Worm (Caenorhabditis elegans) whole organism, mixed stage, embryonic: Measurements from ENCODE around the gene C17F4.8.

ENCODE experiments used
- M03D4.4 ChIP-seq: sonication (generic microtip); optimal IDR thresholded peaks from 2 replicates; lab custom pipeline; 2017; ENCODE audit warnings: mild to moderate bottlenecking, missing genetic modification characterization, missing compliant biosample characterization
- bed-3 ChIP-seq: fragments of 200-800 bp; sonication (Bioruptor generic); optimal IDR thresholded peaks from 3 replicates; lab custom pipeline; 2018; ENCODE audit warnings: mild to moderate bottlenecking, missing genetic modification characterization, moderate library complexity, missing compliant biosample characterization
- blmp-1 ChIP-seq: fragments of 150-350 bp; optimal IDR thresholded peaks from 2 replicates; lab custom pipeline; 2014; ENCODE audit warnings: missing biosample characterization, missing genetic modification characterization
- ceh-39 ChIP-seq: fragments of 150-350 bp; optimal IDR thresholded peaks from 2 replicates; lab custom pipeline; 2014; ENCODE audit warnings: missing biosample characterization, missing genetic modification characterization
- ceh-43 ChIP-seq: fragments of 200-800 bp; sonication (Bioruptor generic); optimal IDR thresholded peaks from 2 replicates; lab custom pipeline; 2018; ENCODE audit warnings: mild to moderate bottlenecking, missing genetic modification characterization, moderate library complexity, missing compliant biosample characterization
- ceh-83 ChIP-seq: fragments of 200-800 bp; sonication (Bioruptor generic); optimal IDR thresholded peaks from 2 replicates; lab custom pipeline; 2018; ENCODE audit warnings: mild to moderate bottlenecking, missing genetic modification characterization, missing compliant biosample characterization
- ces-1 ChIP-seq: fragments of 150-350 bp; optimal IDR thresholded peaks from 2 replicates; lab custom pipeline; 2014; ENCODE audit warnings: missing biosample characterization, missing genetic modification reagents, missing genetic modification characterization
- cnd-1 ChIP-seq: fragments of 200-800 bp; sonication (Bioruptor generic); optimal IDR thresholded peaks from 2 replicates; lab custom pipeline; 2018; ENCODE audit warnings: mild to moderate bottlenecking, missing genetic modification characterization, missing compliant biosample characterization
- drap-1 ChIP-seq: fragments of 200-800 bp; sonication (Bioruptor generic); optimal IDR thresholded peaks from 3 replicates; lab custom pipeline; 2018; ENCODE audit warnings: mild to moderate bottlenecking, missing genetic modification characterization, missing compliant biosample characterization
- elt-1 ChIP-seq: sonication (generic microtip); optimal IDR thresholded peaks from 2 replicates; lab custom pipeline; 2017; ENCODE audit warnings: missing genetic modification characterization, mild to moderate bottlenecking, missing compliant biosample characterization, antibody characterized with exemption, moderate library complexity, borderline replicate concordance; ENCODE audit not compliant: insufficient read depth
- elt-3 ChIP-seq: fragments of 150-350 bp; optimal IDR thresholded peaks from 2 replicates; lab custom pipeline; 2014; ENCODE audit warnings: missing biosample characterization, missing genetic modification characterization
- flh-1 ChIP-seq: fragments of 200-800 bp; sonication (Bioruptor generic); optimal IDR thresholded peaks from 2 replicates; lab custom pipeline; 2018; ENCODE audit warnings: mild to moderate bottlenecking, missing genetic modification characterization, moderate library complexity, missing compliant biosample characterization
- lin-13 ChIP-seq: fragments of 150-350 bp; optimal IDR thresholded peaks from 2 replicates; lab custom pipeline; 2014; ENCODE audit warnings: missing biosample characterization, missing genetic modification characterization
- lin-32 ChIP-seq: fragments of 200-800 bp; sonication (Bioruptor generic); optimal IDR thresholded peaks from 2 replicates; lab custom pipeline; 2018; ENCODE audit warnings: mild to moderate bottlenecking, missing genetic modification characterization, missing compliant biosample characterization
- lsy-2 ChIP-seq: fragments of 150-350 bp; optimal IDR thresholded peaks from 2 replicates; lab custom pipeline; 2014; ENCODE audit warnings: missing biosample characterization, missing genetic modification characterization
- mab-5 ChIP-seq: fragments of 150-350 bp; optimal IDR thresholded peaks from 2 replicates; lab custom pipeline; 2014; ENCODE audit warnings: missing biosample characterization, missing genetic modification characterization
- mep-1 ChIP-seq: fragments of 150-350 bp; optimal IDR thresholded peaks from 2 replicates; lab custom pipeline; 2017; ENCODE audit warnings: missing biosample characterization, missing genetic modification reagents, missing genetic modification characterization, inconsistent platforms
- mls-2 ChIP-seq: sonication (generic microtip); optimal IDR thresholded peaks from 2 replicates; lab custom pipeline; 2016; ENCODE audit warnings: mild to moderate bottlenecking, missing genetic modification characterization, moderate library complexity, missing compliant biosample characterization
- nhr-12 ChIP-seq: fragments of 150-350 bp; optimal IDR thresholded peaks from 2 replicates; lab custom pipeline; 2014; ENCODE audit warnings: missing biosample characterization, missing genetic modification characterization
- nhr-2 ChIP-seq: fragments of 150-350 bp; optimal IDR thresholded peaks from 2 replicates; lab custom pipeline; 2014; ENCODE audit warnings: missing biosample characterization, missing genetic modification characterization
- nhr-237 ChIP-seq: fragments of 150-350 bp; optimal IDR thresholded peaks from 2 replicates; lab custom pipeline; 2014; ENCODE audit warnings: missing biosample characterization, missing genetic modification characterization
- nhr-28 ChIP-seq: fragments of 150-350 bp; optimal IDR thresholded peaks from 2 replicates; lab custom pipeline; 2014; ENCODE audit warnings: missing biosample characterization, missing genetic modification characterization
- nhr-76 ChIP-seq: sonication (generic microtip); optimal IDR thresholded peaks from 2 replicates; lab custom pipeline; 2017; ENCODE audit warnings: missing biosample characterization, missing genetic modification characterization
- pha-4 ChIP-seq: fragments of 150-350 bp; optimal IDR thresholded peaks from 2 replicates; lab custom pipeline; 2018; ENCODE audit warnings: missing biosample characterization, missing genetic modification reagents, missing genetic modification characterization
- sem-2 ChIP-seq: fragments of 200-800 bp; sonication (Bioruptor generic); optimal IDR thresholded peaks from 2 replicates; lab custom pipeline; 2018; ENCODE audit warnings: mild to moderate bottlenecking, missing genetic modification characterization, missing compliant biosample characterization
- snpc-4 ChIP-seq: fragments of 150-350 bp; optimal IDR thresholded peaks from 2 replicates; lab custom pipeline; 2014; ENCODE audit warnings: missing biosample characterization, missing genetic modification characterization
- sptf-1 ChIP-seq: sonication (generic microtip); optimal IDR thresholded peaks from 2 replicates; lab custom pipeline; 2017; ENCODE audit warnings: mild to moderate bottlenecking, missing genetic modification characterization, moderate library complexity, missing compliant biosample characterization
- tbx-8 ChIP-seq: fragments of 200-800 bp; sonication (Bioruptor generic); optimal IDR thresholded peaks from 2 replicates; lab custom pipeline; 2018; ENCODE audit warnings: mild to moderate bottlenecking, missing genetic modification characterization, moderate library complexity, missing compliant biosample characterization
- unc-120 ChIP-seq: sonication (generic microtip); optimal IDR thresholded peaks from 2 replicates; lab custom pipeline; 2017; ENCODE audit warnings: missing genetic modification characterization, missing compliant biosample characterization; ENCODE audit not compliant: poor library complexity, severe bottlenecking
- unc-39 ChIP-seq: fragments of 150-350 bp; optimal IDR thresholded peaks from 2 replicates; lab custom pipeline; 2014; ENCODE audit warnings: missing biosample characterization, missing genetic modification characterization
- unc-62 ChIP-seq: fragments of 150-350 bp; optimal IDR thresholded peaks from 2 replicates; lab custom pipeline; 2014; ENCODE audit warnings: missing biosample characterization, missing genetic modification reagents, missing genetic modification characterization
- zip-8 ChIP-seq: fragments of 150-350 bp; optimal IDR thresholded peaks from 2 replicates; lab custom pipeline; 2014; ENCODE audit warnings: missing biosample characterization, missing genetic modification characterization
- ztf-11 ChIP-seq: fragments of 150-350 bp; optimal IDR thresholded peaks from 2 replicates; lab custom pipeline; 2014; ENCODE audit warnings: missing biosample characterization, missing genetic modification characterization

Gene C17F4.8

ce11 chrII:3234725-3235124 is at the start of gene C17F4.8:
TSS of gene C17F4.8 (minus strand) at chrII:3234825.
- TF ChIP-seq nhr-2 (tag; lab: Kevin White, UChicago) = no peak
- TF ChIP-seq lsy-2 = no peak
- no peak for TF ChIP-seq sem-2 (GFP tag; lab: Kevin White, UChicago)
- no peak for TF ChIP-seq tbx-8
- TF ChIP-seq M03D4.4 (tag; lab: Kevin White, UChicago) = no peak
- no peak for TF ChIP-seq elt-1 (tag; lab: Kevin White, UChicago)
- no peak for TF ChIP-seq bed-3 (GFP tag; lab: Kevin White, UChicago)
- TF ChIP-seq ztf-11 (tag; lab: Kevin White, UChicago) = no peak
- no peak for TF ChIP-seq zip-8
- TF ChIP-seq elt-3 (tag; lab: Kevin White, UChicago) = no peak
- TF ChIP-seq unc-120 (tag; lab: Kevin White, UChicago) = no peak
- no peak for TF ChIP-seq snpc-4 (tag; lab: Kevin White, UChicago)
- no peak for TF ChIP-seq ceh-43 (GFP tag; lab: Kevin White, UChicago)
- TF ChIP-seq mls-2 (tag; lab: Kevin White, UChicago) = no peak
- no peak for TF ChIP-seq nhr-237 (tag; lab: Kevin White, UChicago)
- TF ChIP-seq unc-62 = no peak

ce11 chrII:3282353-3282752 is 47.7 kb upstream of the C17F4.8 start, which contains the start of gene nep-13:
TSS of gene nep-13 (plus strand) at chrII:3282653.
- no peak for TF ChIP-seq lin-13 (tag; lab: Kevin White, UChicago)
- no peak for TF ChIP-seq drap-1 (GFP tag; lab: Kevin White, UChicago)
- no peak for TF ChIP-seq cnd-1 (tag; lab: Kevin White, UChicago)
- no peak for TF ChIP-seq ceh-39 (tag; lab: Kevin White, UChicago)
- no peak for TF ChIP-seq ceh-83 (GFP tag; lab: Kevin White, UChicago)
- no peak for TF ChIP-seq tbx-8
- TF ChIP-seq nhr-28 (tag; lab: Kevin White, UChicago) = no peak
- TF ChIP-seq pha-4 = no peak
- TF ChIP-seq nhr-237 (tag; lab: Kevin White, UChicago) = no peak
- no peak for TF ChIP-seq ztf-11 (tag; lab: Kevin White, UChicago)
- no peak for TF ChIP-seq mab-5 (tag; lab: Kevin White, UChicago)
- no peak for TF ChIP-seq nhr-12 (tag; lab: Kevin White, UChicago)
- TF ChIP-seq sptf-1 (tag; lab: Kevin White, UChicago) = no peak
- no peak for TF ChIP-seq unc-39 (tag; lab: Kevin White, UChicago)
- TF ChIP-seq blmp-1 (tag; lab: Kevin White, UChicago) = no peak
- no peak for TF ChIP-seq zip-8
- no peak for TF ChIP-seq nhr-2 (tag; lab: Kevin White, UChicago)

ce11 chrII:3278634-3279033 is 44.0 kb upstream of the C17F4.8 start, which contains the start of gene wht-4:
TSS of gene wht-4 (plus strand) at chrII:3278934.
- TF ChIP-seq lsy-2 = no peak
- TF ChIP-seq ceh-39 (tag; lab: Kevin White, UChicago) = no peak
- no peak for TF ChIP-seq mep-1 (tag; lab: Kevin White, UChicago)
- no peak for TF ChIP-seq ces-1 (GFP tag; lab: Kevin White, UChicago)
- no peak for TF ChIP-seq flh-1 (GFP tag; lab: Kevin White, UChicago)
- TF ChIP-seq nhr-76 = no peak
- no peak for TF ChIP-seq blmp-1 (tag; lab: Kevin White, UChicago)
- TF ChIP-seq snpc-4 (tag; lab: Kevin White, UChicago) = no peak
- TF ChIP-seq mls-2 (tag; lab: Kevin White, UChicago) = no peak
- no peak for TF ChIP-seq M03D4.4 (tag; lab: Kevin White, UChicago)
- no peak for TF ChIP-seq lin-32 (GFP tag; lab: Kevin White, UChicago)
- no peak for TF ChIP-seq bed-3 (GFP tag; lab: Kevin White, UChicago)
- TF ChIP-seq ceh-43 (GFP tag; lab: Kevin White, UChicago) = no peak
- no peak for TF ChIP-seq ztf-11 (tag; lab: Kevin White, UChicago)
- TF ChIP-seq lin-13 (tag; lab: Kevin White, UChicago) = no peak
- no peak for TF ChIP-seq nhr-12 (tag; lab: Kevin White, UChicago)
- TF ChIP-seq sem-2 (GFP tag; lab: Kevin White, UChicago) = no peak
- TF ChIP-seq nhr-2 (tag; lab: Kevin White, UChicago) = no peak
- no peak for TF ChIP-seq ceh-83 (GFP tag; lab: Kevin White, UChicago)

ce11 chrII:3277686-3278085 is 43.1 kb upstream of the C17F4.8 start, which contains the start of gene F02E11.4:
TSS of gene F02E11.4 (minus strand) at chrII:3277786.
- TF ChIP-seq lsy-2 (no peak), unc-62 (no peak)
